Worm (Caenorhabditis elegans): ENCODE results near the gene C56G2.15.

DNA sequence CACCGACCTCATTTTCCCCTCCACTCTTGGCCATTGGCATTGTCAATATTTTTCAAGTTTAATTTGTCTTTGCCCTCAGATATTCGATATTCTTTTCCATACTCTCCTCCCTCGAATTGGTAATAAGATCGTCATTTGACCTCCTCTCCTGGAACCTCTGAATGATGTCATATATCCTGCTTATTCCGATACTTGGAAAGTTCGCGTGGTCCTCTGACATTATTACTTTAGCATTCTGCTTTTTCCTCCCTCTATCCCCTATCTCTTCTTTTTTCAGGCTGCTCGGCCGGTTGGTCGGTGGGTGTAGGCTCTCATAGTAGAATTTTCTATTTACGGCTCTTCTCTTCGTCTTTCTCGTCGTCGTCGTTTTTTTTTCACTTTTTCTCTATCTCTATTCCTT is 15.2 kb downstream of the C56G2.15 start:
- TF ChIP-seq pha-4 (tag; optimal IDR thresholded peaks at IDR 0.05) (no peak), lsy-2 (tag; optimal IDR thresholded peaks at IDR 0.05) (no peak), lin-32 (GFP tag; optimal IDR thresholded peaks at IDR 0.05) (no peak)
